Worm (Caenorhabditis elegans) whole organism, L1 larva: Measurements from ENCODE around the gene rpoa-49.

Source experiments
- C16A3.4 ChIP-seq: fragments of 150-350 bp; optimal IDR thresholded peaks from 2 replicates; lab custom pipeline; 2014; ENCODE audit warnings: missing biosample characterization, missing genetic modification characterization
- F16B12.6 ChIP-seq: fragments of 150-350 bp; optimal IDR thresholded peaks from 2 replicates; lab custom pipeline; 2014; ENCODE audit warnings: missing biosample characterization, missing genetic modification characterization
- alr-1 ChIP-seq: fragments of 200-800 bp; sonication (Bioruptor generic); optimal IDR thresholded peaks from 2 replicates; lab custom pipeline; 2018; ENCODE audit warnings: borderline replicate concordance, mild to moderate bottlenecking, missing genetic modification characterization, missing compliant biosample characterization
- blmp-1 ChIP-seq: fragments of 150-350 bp; optimal IDR thresholded peaks from 2 replicates; lab custom pipeline; 2014; ENCODE audit warnings: missing biosample characterization, missing genetic modification characterization
- ceh-63 ChIP-seq: fragments of 200-800 bp; sonication (Bioruptor generic); optimal IDR thresholded peaks from 2 replicates; lab custom pipeline; 2018; ENCODE audit warnings: mild to moderate bottlenecking, missing genetic modification characterization, missing compliant biosample characterization
- ceh-82 ChIP-seq, 3 experiments: fragments of 150-350 bp in 1 of 3; sonication (generic microtip) in 2 of 3; optimal IDR thresholded peaks; 2 replicates each; lab custom pipeline; 2014 to 2017; ENCODE audit warnings: missing biosample characterization in 3 of 3, missing genetic modification characterization in 3 of 3
- ceh-90 ChIP-seq: sonication (generic microtip); optimal IDR thresholded peaks from 2 replicates; lab custom pipeline; 2016; ENCODE audit warnings: missing genetic modification characterization, missing compliant biosample characterization
- dpl-1 ChIP-seq, 3 experiments: fragments of 150-350 bp in 2 of 3; sonication (generic microtip) in 1 of 3; optimal IDR thresholded peaks; 2 replicates each; lab custom pipeline; 2014 to 2017; ENCODE audit warnings: missing biosample characterization in 3 of 3, missing genetic modification characterization in 3 of 3, missing genetic modification reagents in 3 of 3
- egl-13 ChIP-seq: sonication (generic microtip); optimal IDR thresholded peaks from 2 replicates; lab custom pipeline; 2016; ENCODE audit warnings: missing genotype, missing genetic modification reagents, missing genetic modification characterization, missing compliant biosample characterization
- egl-27 ChIP-seq, 2 experiments: fragments of 150-350 bp in 1 of 2; sonication (generic microtip); optimal IDR thresholded peaks; 3 replicates each; lab custom pipeline; 2017 to 2018; ENCODE audit warnings: missing biosample characterization in 2 of 2, missing genetic modification characterization in 2 of 2, missing genetic modification reagents in 2 of 2
- elt-2 ChIP-seq: sonication (generic microtip); optimal IDR thresholded peaks from 2 replicates; lab custom pipeline; 2016; ENCODE audit warnings: missing genetic modification characterization, mild to moderate bottlenecking, inconsistent platforms, missing compliant biosample characterization, missing genetic modification reagents
- elt-3 ChIP-seq, 6 experiments: fragments of 150-350 bp in 1 of 6; sonication (generic microtip); optimal IDR thresholded peaks; 2 replicates each; lab custom pipeline; 2017 to 2018; ENCODE audit warnings: missing biosample characterization in 6 of 6, missing genetic modification characterization in 6 of 6, inconsistent platforms in 1 of 6
- fkh-10 ChIP-seq: sonication (generic microtip); optimal IDR thresholded peaks from 2 replicates; lab custom pipeline; 2017; ENCODE audit warnings: missing biosample characterization, missing genetic modification reagents, missing genetic modification characterization
- fkh-8 ChIP-seq: sonication (generic microtip); optimal IDR thresholded peaks from 2 replicates; lab custom pipeline; 2016; ENCODE audit warnings: mild to moderate bottlenecking, missing genetic modification characterization, missing compliant biosample characterization
- fos-1 ChIP-seq: fragments of 150-350 bp; optimal IDR thresholded peaks from 2 replicates; lab custom pipeline; 2014; ENCODE audit warnings: missing biosample characterization, missing genetic modification characterization
- hlh-17 ChIP-seq: fragments of 200-800 bp; sonication (Bioruptor generic); optimal IDR thresholded peaks from 2 replicates; lab custom pipeline; 2018; ENCODE audit warnings: missing genetic modification characterization, mild to moderate bottlenecking, missing compliant biosample characterization, moderate library complexity, borderline replicate concordance
- hpl-2 ChIP-seq: fragments of 150-350 bp; optimal IDR thresholded peaks from 2 replicates; lab custom pipeline; 2014; ENCODE audit warnings: missing biosample characterization, missing genetic modification reagents, missing genetic modification characterization
- irx-1 ChIP-seq: sonication (generic microtip); optimal IDR thresholded peaks from 2 replicates; lab custom pipeline; 2016; ENCODE audit warnings: missing genetic modification characterization, missing compliant biosample characterization
- lin-13 ChIP-seq: fragments of 150-350 bp; optimal IDR thresholded peaks from 2 replicates; lab custom pipeline; 2014; ENCODE audit warnings: missing biosample characterization, missing genetic modification reagents, missing genetic modification characterization
- lin-14 ChIP-seq: fragments of 200-800 bp; sonication (Bioruptor generic); optimal IDR thresholded peaks from 2 replicates; lab custom pipeline; 2018; ENCODE audit warnings: mild to moderate bottlenecking, missing genetic modification characterization, moderate library complexity, missing compliant biosample characterization
- lin-15B ChIP-seq: fragments of 150-350 bp; sonication (generic microtip); optimal IDR thresholded peaks from 3 replicates; lab custom pipeline; 2014; ENCODE audit warnings: missing biosample characterization, missing genetic modification characterization
- lin-35 ChIP-seq, 2 experiments: fragments of 150-350 bp; optimal IDR thresholded peaks; 2 replicates each; lab custom pipeline; 2014; ENCODE audit warnings: missing biosample characterization in 2 of 2, missing genetic modification characterization in 2 of 2, missing genetic modification reagents in 2 of 2
- lir-3 ChIP-seq: sonication (generic microtip); optimal IDR thresholded peaks from 2 replicates; lab custom pipeline; 2016; ENCODE audit warnings: mild to moderate bottlenecking, missing genetic modification characterization, moderate library complexity, missing compliant biosample characterization; ENCODE audit not compliant: poor library complexity
- mab-9 ChIP-seq: fragments of 200-800 bp; sonication (Bioruptor generic); IDR thresholded peaks from 2 replicates; pipeline ENCODE4 v1.3.6; 2022; ENCODE audit warnings: missing genetic modification reagents, missing genetic modification characterization, missing compliant biosample characterization
- mdl-1 ChIP-seq, 2 experiments: fragments of 150-350 bp; optimal IDR thresholded peaks; 2 replicates each; lab custom pipeline; 2014 to 2017; ENCODE audit warnings: missing biosample characterization in 2 of 2, missing genetic modification characterization in 2 of 2, inconsistent platforms in 1 of 2
- mef-2 ChIP-seq: fragments of 150-350 bp; optimal IDR thresholded peaks from 2 replicates; lab custom pipeline; 2014; ENCODE audit warnings: missing biosample characterization, missing genetic modification characterization
- nhr-11 ChIP-seq: fragments of 150-350 bp; optimal IDR thresholded peaks from 2 replicates; lab custom pipeline; 2014; ENCODE audit warnings: missing biosample characterization, missing genetic modification characterization
- nhr-12 ChIP-seq: sonication (generic microtip); optimal IDR thresholded peaks from 2 replicates; lab custom pipeline; 2017; ENCODE audit warnings: missing biosample characterization, missing genetic modification characterization
- nhr-20 ChIP-seq: sonication (generic microtip); optimal IDR thresholded peaks from 2 replicates; lab custom pipeline; 2016; ENCODE audit warnings: mild to moderate bottlenecking, missing genetic modification characterization, missing compliant biosample characterization
- nhr-28 ChIP-seq: fragments of 150-350 bp; optimal IDR thresholded peaks from 2 replicates; lab custom pipeline; 2014; ENCODE audit warnings: missing biosample characterization, missing genetic modification characterization
- nhr-76 ChIP-seq: sonication (generic microtip); optimal IDR thresholded peaks from 2 replicates; lab custom pipeline; 2017; ENCODE audit warnings: missing biosample characterization, missing genetic modification characterization
- nhr-77 ChIP-seq: fragments of 150-350 bp; optimal IDR thresholded peaks from 2 replicates; lab custom pipeline; 2014; ENCODE audit warnings: missing biosample characterization, missing genetic modification characterization
- nhr-84 ChIP-seq: sonication (generic microtip); optimal IDR thresholded peaks from 2 replicates; lab custom pipeline; 2017; ENCODE audit warnings: missing biosample characterization, missing genetic modification characterization
- nhr-85 ChIP-seq: sonication (generic microtip); peaks from one replicate; lab custom pipeline; 2016; ENCODE audit warnings: missing genetic modification characterization, inconsistent platforms, missing compliant biosample characterization
- nhr-90 ChIP-seq: sonication (generic microtip); optimal IDR thresholded peaks from 2 replicates; lab custom pipeline; 2016; ENCODE audit warnings: mild to moderate bottlenecking, missing genetic modification characterization, missing compliant biosample characterization; ENCODE audit not compliant: poor library complexity
- pqm-1 ChIP-seq: sonication (generic microtip); optimal IDR thresholded peaks from 3 replicates; lab custom pipeline; 2017; ENCODE audit warnings: missing biosample characterization, missing genetic modification characterization
- rnt-1 ChIP-seq: sonication (generic microtip); optimal IDR thresholded peaks from 2 replicates; lab custom pipeline; 2016; ENCODE audit warnings: mild to moderate bottlenecking, missing genetic modification characterization, moderate library complexity, missing compliant biosample characterization
- snpc-4 ChIP-seq: fragments of 150-350 bp; optimal IDR thresholded peaks from 2 replicates; lab custom pipeline; 2014; ENCODE audit warnings: missing biosample characterization, missing genetic modification characterization
- sptf-1 ChIP-seq: fragments of 150-350 bp; optimal IDR thresholded peaks from 2 replicates; lab custom pipeline; 2014; ENCODE audit warnings: missing biosample characterization, missing genetic modification characterization
- sup-37 ChIP-seq: fragments of 200-800 bp; sonication (Bioruptor generic); optimal IDR thresholded peaks from 2 replicates; lab custom pipeline; 2018; ENCODE audit warnings: mild to moderate bottlenecking, missing genetic modification characterization, missing compliant biosample characterization
- swsn-7 ChIP-seq: sonication (generic microtip); optimal IDR thresholded peaks from 2 replicates; lab custom pipeline; 2016; ENCODE audit warnings: missing genetic modification characterization, missing compliant biosample characterization
- tbx-2 ChIP-seq: sonication (generic microtip); optimal IDR thresholded peaks from 2 replicates; lab custom pipeline; 2016; ENCODE audit warnings: missing genetic modification characterization, missing compliant biosample characterization
- tlp-1 ChIP-seq: fragments of 150-350 bp; optimal IDR thresholded peaks from 2 replicates; lab custom pipeline; 2014; ENCODE audit warnings: missing biosample characterization, missing genetic modification characterization
- unc-130 ChIP-seq: fragments of 150-350 bp; optimal IDR thresholded peaks from 2 replicates; lab custom pipeline; 2017; ENCODE audit warnings: missing biosample characterization, missing genetic modification characterization, inconsistent platforms
- unc-30 ChIP-seq: sonication (generic microtip); optimal IDR thresholded peaks from 2 replicates; lab custom pipeline; 2017; ENCODE audit warnings: missing biosample characterization, missing genetic modification characterization
- unc-86 ChIP-seq: sonication (generic microtip); optimal IDR thresholded peaks from 2 replicates; lab custom pipeline; 2016; ENCODE audit warnings: missing genetic modification characterization, missing compliant biosample characterization
- unc-98 ChIP-seq: fragments of 200-800 bp; sonication (Bioruptor generic); IDR thresholded peaks from 2 replicates; pipeline ENCODE4 v1.3.6; 2022; ENCODE audit warnings: missing genetic modification characterization, missing compliant biosample characterization
- vab-15 ChIP-seq: sonication (generic microtip); optimal IDR thresholded peaks from 2 replicates; lab custom pipeline; 2017; ENCODE audit warnings: missing genotype, mild to moderate bottlenecking, missing genetic modification characterization, missing compliant biosample characterization
- xbp-1 ChIP-seq: sonication (generic microtip); optimal IDR thresholded peaks from 2 replicates; lab custom pipeline; 2016; ENCODE audit warnings: missing genetic modification characterization, missing compliant biosample characterization
- zag-1 ChIP-seq: fragments of 150-350 bp; optimal IDR thresholded peaks from 2 replicates; lab custom pipeline; 2014; ENCODE audit warnings: missing biosample characterization, missing genetic modification characterization
- zip-4 ChIP-seq: fragments of 200-800 bp; sonication (Bioruptor generic); optimal IDR thresholded peaks from 2 replicates; lab custom pipeline; 2018; ENCODE audit warnings: mild to moderate bottlenecking, missing genetic modification characterization, moderate library complexity, missing compliant biosample characterization
- ztf-11 ChIP-seq, 2 experiments: sonication (generic microtip); optimal IDR thresholded peaks; 2 replicates each; lab custom pipeline; 2016 to 2017; ENCODE audit warnings: missing genetic modification characterization in 2 of 2, missing biosample characterization in 1 of 2, missing compliant biosample characterization in 1 of 2
- ztf-4 ChIP-seq: fragments of 150-350 bp; optimal IDR thresholded peaks from 2 replicates; lab custom pipeline; 2014; ENCODE audit warnings: missing biosample characterization, missing genetic modification characterization

Gene rpoa-49

DNA sequence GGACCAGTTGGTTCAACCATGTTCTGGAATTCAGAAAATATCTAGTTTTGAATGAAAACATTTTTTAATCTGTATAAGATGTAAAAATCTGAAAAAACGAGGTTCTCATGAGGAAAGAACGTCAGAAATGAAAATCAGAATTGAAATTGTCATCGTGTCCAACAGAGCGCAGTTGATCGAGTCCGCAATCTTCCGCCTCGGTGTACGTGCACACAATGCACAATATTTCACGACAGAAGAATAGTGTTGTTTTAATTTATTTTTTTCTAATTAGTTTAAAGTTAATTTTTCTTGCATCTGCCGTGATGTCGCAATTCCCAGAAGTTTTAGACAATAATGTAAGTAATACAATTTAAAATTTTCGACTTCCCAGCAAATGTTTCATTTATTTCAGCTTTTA, 1.2 kb upstream of the rpoa-49 start, which contains the start of gene nfyc-1 (continued):
- TF ChIP-seq C16A3.4 (tag; lab: Kevin White, UChicago) (peak; percentile 74), elt-3 (tag; optimal IDR thresholded peaks at IDR 0.05; lab: Kevin White, UChicago) (peak in 1 of 6 experiments; percentile 47), sup-37 (GFP tag; lab: Kevin White, UChicago) (no peak), hlh-17 (no peak), alr-1 (no peak), unc-30 (tag; lab: Kevin White, UChicago) (no peak), tlp-1 (no peak), mef-2 (tag; lab: Kevin White, UChicago) (no peak), blmp-1 (tag; lab: Kevin White, UChicago) (peak; percentile 74), egl-27 (tag; optimal IDR thresholded peaks at IDR 0.05; lab: Kevin White, UChicago) (no peak), dpl-1 (GFP tag; optimal IDR thresholded peaks at IDR 0.05; lab: Kevin White, UChicago) (peak; percentile 62 to 81 (median 71)), unc-86 (tag; lab: Kevin White, UChicago) (peak; percentile 50), fkh-8 (tag; lab: Kevin White, UChicago) (peak; percentile 57), lir-3 (tag; lab: Kevin White, UChicago) (peak; percentile 4), unc-98 (GFP tag; lab: Robert Waterston, UW) (no peak), mdl-1 (tag; optimal IDR thresholded peaks at IDR 0.05; lab: Kevin White, UChicago) (peak in 1 of 2 experiments; percentile 73), unc-130 (tag; lab: Kevin White, UChicago) (peak; percentile 89), F16B12.6 (peak; percentile 95), nhr-28 (tag; lab: Kevin White, UChicago) (no peak), xbp-1 (tag; lab: Kevin White, UChicago) (peak; percentile 64), nhr-76 (no peak), fkh-10 (no peak), zag-1 (no peak), ceh-90 (tag; lab: Kevin White, UChicago) (no peak), ztf-4 (peak; percentile 25), lin-35 (GFP tag; optimal IDR thresholded peaks at IDR 0.05; lab: Kevin White, UChicago) (peak; percentile 76 to 86), egl-13 (peak; percentile 8), hpl-2 (GFP tag; lab: Kevin White, UChicago) (no peak), swsn-7 (tag; lab: Kevin White, UChicago) (peak; percentile 64), ceh-82 (tag; optimal IDR thresholded peaks at IDR 0.05; lab: Kevin White, UChicago) (peak; percentile 24 to 82 (median 44)), nhr-12 (tag; lab: Kevin White, UChicago) (no peak), snpc-4 (tag; lab: Kevin White, UChicago) (peak; percentile 26), ztf-11 (tag; optimal IDR thresholded peaks at IDR 0.05; lab: Kevin White, UChicago) (peak in 1 of 2 experiments; percentile 1), lin-13 (peak; percentile 42), lin-15B (tag; lab: Kevin White, UChicago) (peak; percentile 84), nhr-84 (tag; lab: Kevin White, UChicago) (no peak), nhr-90 (tag; lab: Kevin White, UChicago) (peak; percentile 29), ceh-63 (no peak), vab-15 (no peak), nhr-11 (tag; lab: Kevin White, UChicago) (no peak), irx-1 (tag; lab: Kevin White, UChicago) (peak; percentile 22), rnt-1 (tag; lab: Kevin White, UChicago) (peak; percentile 56), fos-1 (tag; lab: Kevin White, UChicago) (peak; percentile 25), nhr-20 (tag; lab: Kevin White, UChicago) (peak; percentile 61), elt-2 (tag; lab: Kevin White, UChicago) (no peak), pqm-1 (tag; lab: Kevin White, UChicago) (no peak), sptf-1 (tag; lab: Kevin White, UChicago) (no peak), tbx-2 (peak; percentile 66), nhr-85 (peak; percentile 52), mab-9 (GFP tag; lab: Robert Waterston, UW) (no peak), lin-14 (GFP tag; lab: Kevin White, UChicago) (no peak), nhr-77 (tag; lab: Kevin White, UChicago) (no peak), zip-4 (GFP tag; lab: Kevin White, UChicago) (no peak)
